Worm (Caenorhabditis elegans): Measurements from ENCODE around the gene drh-1.
"Not testable (repeated sequence)": the region's sequence is repeated elsewhere in the genome, so short reads cannot be mapped to it uniquely, and the experiment has no call there.

drh-1 gene

ce11 chrIV:6594871-6595270 lies 18.3 kb downstream of the drh-1 start, which contains the start of gene nspb-3:
nspb-3 (minus strand) TSS chrIV:6594971.
- TF ChIP-seq mdl-1, unc-30, lin-39 (tag; optimal IDR thresholded peaks at IDR 0.05): not testable (repeated sequence)

- not testable (repeated sequence) for TF ChIP-seq nhr-47, nhr-20, vab-15 (tag; optimal IDR thresholded peaks at IDR 0.05)
Measured at ce11 chrIV:6591010-6591746, 22.0 kb downstream of the drh-1 start, which contains the start of the genes nspb-1 and nspb-2. nspb-1 (minus strand) TSS chrIV:6591110. nspb-2 (plus strand) TSS chrIV:6591696.

DNA sequence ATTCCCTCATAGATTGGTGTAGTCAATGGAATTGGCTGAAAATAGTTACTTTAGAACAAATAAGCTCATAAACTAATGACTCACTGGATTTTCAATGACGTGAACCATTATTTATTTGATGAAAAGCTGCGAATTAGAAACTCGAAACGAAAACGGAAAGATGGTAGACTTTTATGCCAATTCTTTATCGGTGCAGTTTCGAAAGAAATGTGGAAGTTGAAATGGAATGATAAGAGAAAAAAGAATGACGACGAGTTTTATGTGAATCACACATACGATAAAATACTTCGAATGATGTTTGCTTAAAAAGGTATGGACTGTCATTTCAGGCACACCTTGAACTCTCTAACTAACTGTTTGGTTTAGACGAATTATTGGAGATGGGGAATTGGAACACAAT lies 23.1 kb downstream of the drh-1 start, which contains the start of the genes lec-11 and irld-7:
TSS of gene lec-11 (minus strand) at position 126 of the 400 bp plus-strand sequence.
TSS of gene irld-7 (plus strand) at position 332 of the 400 bp plus-strand sequence.
- TF ChIP-seq snpc-4 (tag; optimal IDR thresholded peaks at IDR 0.05), result no peak
- no peak for TF ChIP-seq pqm-1 (tag; optimal IDR thresholded peaks at IDR 0.05)
- no peak for TF ChIP-seq isw-1 (GFP tag; IDR thresholded peaks at IDR 0.05)
- no peak for TF ChIP-seq F16B12.6 (tag; optimal IDR thresholded peaks at IDR 0.05)
- TF ChIP-seq elt-2 (tag; optimal IDR thresholded peaks at IDR 0.05), result peak; percentile 46
- TF ChIP-seq zip-4 (GFP tag; optimal IDR thresholded peaks at IDR 0.05), result no peak
- no peak for TF ChIP-seq ceh-8 (GFP tag; optimal IDR thresholded peaks at IDR 0.05)
- no peak for TF ChIP-seq efl-3 (GFP tag; optimal IDR thresholded peaks at IDR 0.05)

- TF ChIP-seq nhr-20 (tag; optimal IDR thresholded peaks at IDR 0.05), result no peak
Measured at ce11 chrIV:6588080-6588613, 25.0 kb downstream of the drh-1 start.

DNA sequence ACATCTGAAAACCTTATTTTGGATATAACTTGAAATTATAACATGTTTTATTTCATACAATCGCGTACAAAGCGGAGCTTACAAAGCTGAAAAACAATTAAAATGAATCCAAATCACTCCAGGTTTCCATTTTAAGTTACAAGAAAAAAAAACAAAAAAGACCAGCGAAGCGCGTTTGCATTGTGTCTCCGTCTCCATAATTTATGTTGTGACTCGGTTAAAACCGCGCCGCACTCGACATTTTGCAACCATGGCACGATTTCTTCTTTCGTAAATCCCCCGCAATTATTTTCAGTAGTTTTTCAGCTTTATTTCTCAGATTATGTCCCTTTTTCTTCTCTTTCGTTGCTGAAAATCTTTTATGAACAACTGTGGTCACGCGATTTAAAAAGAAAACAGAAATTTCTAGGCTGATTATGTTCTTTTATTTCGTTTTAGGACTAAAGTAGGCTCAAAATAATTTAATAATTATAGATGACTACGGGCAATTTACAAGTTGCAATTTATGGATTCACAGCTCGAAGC lies 27.7 kb downstream of the drh-1 start, which contains the start of the genes F38A5.2 and dnj-11:
TSS of gene F38A5.2 (minus strand) at position 4 of the 525 bp plus-strand sequence.
TSS of gene dnj-11 (plus strand) at position 475 of the 525 bp plus-strand sequence.
- TF ChIP-seq irx-1 (tag; optimal IDR thresholded peaks at IDR 0.05) (peak; percentile 75), mef-2 (tag; optimal IDR thresholded peaks at IDR 0.05) (no peak), fkh-4 (tag; optimal IDR thresholded peaks at IDR 0.05; ENCODE audit: borderline replicate concordance) (no peak), pag-3 (tag; optimal IDR thresholded peaks at IDR 0.05; ENCODE audit: borderline replicate concordance, insufficient read depth) (peak; percentile 26), lin-35 (GFP tag; optimal IDR thresholded peaks at IDR 0.05) (peak; percentile 86 to 91), nhr-84 (tag; optimal IDR thresholded peaks at IDR 0.05) (peak; percentile 19), alr-1 (tag; optimal IDR thresholded peaks at IDR 0.05; ENCODE audit: borderline replicate concordance) (no peak), egl-27 (tag; optimal IDR thresholded peaks at IDR 0.05) (no peak), elt-2 (tag; optimal IDR thresholded peaks at IDR 0.05) (peak; percentile 37), nhr-76 (tag; optimal IDR thresholded peaks at IDR 0.05) (no peak), mep-1 (tag; optimal IDR thresholded peaks at IDR 0.05) (peak; percentile 88), swsn-7 (tag; optimal IDR thresholded peaks at IDR 0.05) (peak; percentile 85), snpc-4 (tag; optimal IDR thresholded peaks at IDR 0.05) (peak; percentile 67), unc-30 (tag; optimal IDR thresholded peaks at IDR 0.05) (no peak), lsy-2 (tag; optimal IDR thresholded peaks at IDR 0.05) (peak; percentile 87 to 93), jun-1 (tag; optimal IDR thresholded peaks at IDR 0.05) (peak; percentile 69), xbp-1 (tag; optimal IDR thresholded peaks at IDR 0.05) (peak; percentile 86), nhr-19 (GFP tag; conservative IDR thresholded peaks at IDR 0.05) (peak; percentile 82), snu-23 (GFP tag; optimal IDR thresholded peaks at IDR 0.05) (peak; percentile 91), hlh-17 (GFP tag; optimal IDR thresholded peaks at IDR 0.05; ENCODE audit: borderline replicate concordance) (no peak), C16A3.4 (tag; optimal IDR thresholded peaks at IDR 0.05) (peak; percentile 86), C34B4.2 (tag; optimal IDR thresholded peaks at IDR 0.05) (no peak), pax-3 (tag; optimal IDR thresholded peaks at IDR 0.05) (peak; percentile 48), rnt-1 (tag; optimal IDR thresholded peaks at IDR 0.05) (peak; percentile 90), dsc-1 (tag; optimal IDR thresholded peaks at IDR 0.05) (peak; percentile 75), aha-1 (tag; optimal IDR thresholded peaks at IDR 0.05) (peak; percentile 13), dpl-1 (GFP tag; optimal IDR thresholded peaks at IDR 0.05) (peak; percentile 79 to 86 (median 83)), unc-130 (tag; optimal IDR thresholded peaks at IDR 0.05) (peak; percentile 90), isw-1 (GFP tag; IDR thresholded peaks at IDR 0.05) (peak; percentile 88), Y116A8C.19 (tag; optimal IDR thresholded peaks at IDR 0.05; ENCODE audit: borderline replicate concordance) (no peak)
